Worm (Caenorhabditis elegans) whole organism, L3 larva: Measurements from ENCODE around the gene C14H10.3.

Experiments
- elt-3 ChIP-seq, 3 experiments: fragments of 150-350 bp in 1 of 3; sonication (generic microtip) in 2 of 3; optimal IDR thresholded peaks; 2 replicates in 2 of 3; 4 replicates in 1 of 3; lab custom pipeline; 2014 to 2017; ENCODE audit warnings: missing biosample characterization in 3 of 3, missing genetic modification characterization in 3 of 3
- nhr-237 ChIP-seq: fragments of 150-350 bp; optimal IDR thresholded peaks from 2 replicates; lab custom pipeline; 2014; ENCODE audit warnings: missing biosample characterization, missing genetic modification characterization

C14H10.3 gene

DNA sequence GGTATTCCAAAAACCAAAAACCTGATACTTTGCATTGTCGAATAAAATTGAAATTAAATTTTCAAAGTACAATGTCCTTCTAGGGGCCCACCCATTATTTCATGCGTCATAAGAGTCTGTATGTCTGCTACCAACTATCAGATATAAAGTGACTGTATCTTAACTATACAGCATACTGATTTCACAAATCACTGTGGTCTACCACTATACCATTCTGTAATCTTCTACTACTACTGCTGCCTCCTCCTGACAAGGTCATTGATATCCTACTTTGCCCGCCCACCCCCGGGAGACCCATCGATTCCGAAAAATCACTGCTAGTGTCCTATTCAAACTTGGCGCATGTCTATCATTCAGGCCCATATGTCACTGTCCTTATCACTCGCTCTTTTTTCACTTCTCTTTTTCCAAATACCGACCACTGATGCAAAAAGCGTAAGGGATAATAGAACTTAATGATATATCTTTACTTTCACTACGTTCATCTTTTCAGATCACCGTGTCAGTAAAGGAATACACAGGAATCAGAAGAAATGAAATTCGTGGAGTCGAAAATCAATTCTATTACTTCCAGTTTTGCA is 55.8 kb downstream of the C14H10.3 start, which contains the start of gene C07A4.2:
C07A4.2 (plus strand) TSS at position 195 of the 581 bp plus-strand sequence.
- peak in 1 of 3 experiments; percentile 31 for TF ChIP-seq elt-3 (tag; optimal IDR thresholded peaks at IDR 0.05; lab: Kevin White, UChicago)
- no peak for TF ChIP-seq nhr-237 (tag; lab: Kevin White, UChicago)
